Worm (Caenorhabditis elegans) whole organism, L2 larva: ENCODE measurements around the gene unc-39.
A peak's percentile ranks its signal among the peaks of the same experiment; 100 is the strongest.

Source experiments
- C34F6.9 ChIP-seq: fragments of 150-350 bp; optimal IDR thresholded peaks from 2 replicates; lab custom pipeline; 2014; ENCODE audit warnings: missing biosample characterization, missing genetic modification characterization
- F13H6.1 ChIP-seq: sonication (generic microtip); optimal IDR thresholded peaks from 2 replicates; lab custom pipeline; 2016; ENCODE audit warnings: missing genetic modification characterization, missing compliant biosample characterization
- Y55F3AM.14 ChIP-seq: fragments of 200-800 bp; sonication (Bioruptor generic); optimal IDR thresholded peaks from 2 replicates; lab custom pipeline; 2018; ENCODE audit warnings: mild to moderate bottlenecking, missing genetic modification characterization, missing compliant biosample characterization
- alr-1 ChIP-seq: fragments of 150-350 bp; optimal IDR thresholded peaks from 2 replicates; lab custom pipeline; 2014; ENCODE audit warnings: missing biosample characterization, missing genetic modification characterization
- aly-2 ChIP-seq: fragments of 150-350 bp; optimal IDR thresholded peaks from 2 replicates; lab custom pipeline; 2014; ENCODE audit warnings: missing biosample characterization, missing genetic modification characterization
- ama-1 ChIP-seq: fragments of 150-350 bp; optimal IDR thresholded peaks from 2 replicates; lab custom pipeline; 2018; ENCODE audit warnings: inconsistent platforms
- blmp-1 ChIP-seq: sonication (generic microtip); optimal IDR thresholded peaks from 2 replicates; lab custom pipeline; 2017; ENCODE audit warnings: missing genetic modification characterization, mild to moderate bottlenecking, missing compliant biosample characterization, antibody characterized with exemption, moderate library complexity; ENCODE audit not compliant: insufficient read depth
- ceh-82 ChIP-seq: fragments of 150-350 bp; optimal IDR thresholded peaks from 2 replicates; lab custom pipeline; 2014; ENCODE audit warnings: missing biosample characterization, missing genetic modification characterization
- crh-2 ChIP-seq: sonication (generic microtip); optimal IDR thresholded peaks from 2 replicates; lab custom pipeline; 2017; ENCODE audit warnings: missing biosample characterization, missing genetic modification characterization
- dmd-4 ChIP-seq: sonication (generic microtip); optimal IDR thresholded peaks from 2 replicates; lab custom pipeline; 2017; ENCODE audit warnings: missing biosample characterization, missing genetic modification characterization
- elt-1 ChIP-seq: fragments of 150-350 bp; optimal IDR thresholded peaks from 2 replicates; lab custom pipeline; 2014; ENCODE audit warnings: missing biosample characterization, missing genetic modification characterization
- elt-3 ChIP-seq: sonication (generic microtip); optimal IDR thresholded peaks from 2 replicates; lab custom pipeline; 2017; ENCODE audit warnings: missing biosample characterization, missing genetic modification characterization
- fos-1 ChIP-seq: fragments of 150-350 bp; optimal IDR thresholded peaks from 2 replicates; lab custom pipeline; 2014; ENCODE audit warnings: missing biosample characterization, missing genetic modification characterization
- gmeb-1 ChIP-seq: fragments of 150-350 bp; optimal IDR thresholded peaks from 2 replicates; lab custom pipeline; 2014; ENCODE audit warnings: missing biosample characterization, missing genetic modification characterization
- lin-11 ChIP-seq: fragments of 150-350 bp; sonication (generic microtip); optimal IDR thresholded peaks from 2 replicates; lab custom pipeline; 2014; ENCODE audit warnings: missing biosample characterization, missing genetic modification characterization, inconsistent platforms, mixed read lengths
- lin-13 ChIP-seq: fragments of 150-350 bp; optimal IDR thresholded peaks from 2 replicates; lab custom pipeline; 2014; ENCODE audit warnings: missing biosample characterization, missing genetic modification reagents, missing genetic modification characterization
- lin-39 ChIP-seq: fragments of 150-350 bp; optimal IDR thresholded peaks from 2 replicates; lab custom pipeline; 2014; ENCODE audit warnings: missing biosample characterization, missing genetic modification reagents, missing genetic modification characterization
- lsy-2 ChIP-seq, 2 experiments: fragments of 150-350 bp in 1 of 2; sonication (generic microtip) in 1 of 2; optimal IDR thresholded peaks; 2 replicates each; lab custom pipeline; 2014 to 2017; ENCODE audit warnings: missing biosample characterization in 2 of 2, missing genetic modification characterization in 2 of 2
- mbf-1 ChIP-seq: sonication (generic microtip); optimal IDR thresholded peaks from 2 replicates; lab custom pipeline; 2017; ENCODE audit warnings: missing biosample characterization, missing genetic modification characterization
- mdl-1 ChIP-seq, 2 experiments: fragments of 150-350 bp in 1 of 2; sonication (generic microtip) in 1 of 2; optimal IDR thresholded peaks; 2 replicates each; lab custom pipeline; 2017; ENCODE audit warnings: missing biosample characterization in 2 of 2, missing genetic modification characterization in 2 of 2
- nhr-129 ChIP-seq: fragments of 150-350 bp; optimal IDR thresholded peaks from 2 replicates; lab custom pipeline; 2014; ENCODE audit warnings: missing biosample characterization, missing genetic modification characterization
- nhr-21 ChIP-seq: fragments of 150-350 bp; optimal IDR thresholded peaks from 2 replicates; lab custom pipeline; 2014; ENCODE audit warnings: missing biosample characterization, missing genetic modification characterization
- nhr-23 ChIP-seq: fragments of 150-350 bp; optimal IDR thresholded peaks from 2 replicates; lab custom pipeline; 2014; ENCODE audit warnings: missing biosample characterization, missing genetic modification reagents, missing genetic modification characterization
- nhr-237 ChIP-seq: fragments of 150-350 bp; optimal IDR thresholded peaks from 2 replicates; lab custom pipeline; 2014; ENCODE audit warnings: missing biosample characterization, missing genetic modification characterization
- nhr-25 ChIP-seq: fragments of 150-350 bp; sonication (generic microtip); optimal IDR thresholded peaks from 3 replicates; lab custom pipeline; 2014; ENCODE audit warnings: missing biosample characterization, missing genetic modification characterization
- nhr-6 ChIP-seq: fragments of 150-350 bp; optimal IDR thresholded peaks from 2 replicates; lab custom pipeline; 2014; ENCODE audit warnings: missing biosample characterization, missing genetic modification characterization
- peb-1 ChIP-seq: fragments of 150-350 bp; optimal IDR thresholded peaks from 2 replicates; lab custom pipeline; 2014; ENCODE audit warnings: missing biosample characterization, missing genetic modification characterization
- sem-4 ChIP-seq: fragments of 150-350 bp; optimal IDR thresholded peaks from 2 replicates; lab custom pipeline; 2014; ENCODE audit warnings: missing biosample characterization, missing genetic modification reagents, missing genetic modification characterization
- skn-1 ChIP-seq: sonication (generic microtip); optimal IDR thresholded peaks from 2 replicates; lab custom pipeline; 2017; ENCODE audit warnings: missing biosample characterization, missing genetic modification characterization
- sma-3 ChIP-seq: sonication (generic microtip); optimal IDR thresholded peaks from 2 replicates; lab custom pipeline; 2016; ENCODE audit warnings: missing genetic modification reagents, missing genetic modification characterization, missing compliant biosample characterization
- sma-9 ChIP-seq, 2 experiments: fragments of 150-350 bp in 1 of 2; sonication (generic microtip) in 1 of 2; optimal IDR thresholded peaks; 2 replicates each; lab custom pipeline; 2014 to 2016; ENCODE audit warnings: missing genetic modification characterization in 2 of 2, mild to moderate bottlenecking in 1 of 2, missing biosample characterization in 1 of 2, missing compliant biosample characterization in 1 of 2, missing genetic modification reagents in 1 of 2, moderate library complexity in 1 of 2
- snpc-4 ChIP-seq: fragments of 150-350 bp; optimal IDR thresholded peaks from 2 replicates; lab custom pipeline; 2014; ENCODE audit warnings: missing biosample characterization, missing genetic modification characterization
- unc-39 ChIP-seq: fragments of 150-350 bp; optimal IDR thresholded peaks from 2 replicates; lab custom pipeline; 2014; ENCODE audit warnings: missing biosample characterization, missing genetic modification characterization
- unc-55 ChIP-seq: fragments of 150-350 bp; sonication (generic microtip); optimal IDR thresholded peaks from 3 replicates; lab custom pipeline; 2014; ENCODE audit warnings: missing biosample characterization, missing genetic modification reagents, missing genetic modification characterization
- ztf-4 ChIP-seq: fragments of 150-350 bp; optimal IDR thresholded peaks from 2 replicates; lab custom pipeline; 2014; ENCODE audit warnings: missing biosample characterization, missing genetic modification characterization

The unc-39 gene

ce11 chrV:14414032-14414431 is 41.2 kb downstream of the unc-39 start:
- peak; percentile 93 for TF ChIP-seq fos-1
- no peak for TF ChIP-seq unc-55 (GFP tag; lab: Kevin White, UChicago)

- TF ChIP-seq gmeb-1 (peak; percentile 81), nhr-237 (tag; lab: Kevin White, UChicago) (no peak), unc-55 (GFP tag; lab: Kevin White, UChicago) (peak; percentile 70), ceh-82 (no peak), lsy-2 (tag; optimal IDR thresholded peaks at IDR 0.05; lab: Kevin White, UChicago) (peak; percentile 71 to 88), snpc-4 (tag; lab: Kevin White, UChicago) (peak; percentile 19), elt-1 (no peak), C34F6.9 (tag; lab: Kevin White, UChicago) (peak; percentile 84), fos-1 (peak; percentile 90), lin-13 (GFP tag; lab: Kevin White, UChicago) (peak; percentile 47), nhr-129 (tag; lab: Kevin White, UChicago) (peak; percentile 61), sem-4 (tag; lab: Kevin White, UChicago) (peak; percentile 30), sma-9 (GFP tag; optimal IDR thresholded peaks at IDR 0.05; lab: Kevin White, UChicago) (peak; percentile 71), sma-9 (tag; optimal IDR thresholded peaks at IDR 0.05; lab: Kevin White, UChicago) (no peak), nhr-25 (tag; lab: Kevin White, UChicago) (peak; percentile 56), nhr-21 (peak; percentile 36), skn-1 (tag; lab: Kevin White, UChicago) (no peak), sma-3 (GFP tag; lab: Kevin White, UChicago) (peak; percentile 73), F13H6.1 (tag; lab: Kevin White, UChicago) (peak; percentile 60), nhr-6 (tag; lab: Kevin White, UChicago) (no peak), ama-1 (lab: Kevin White, UChicago) (peak; percentile 70), mdl-1 (tag; optimal IDR thresholded peaks at IDR 0.05; lab: Kevin White, UChicago) (peak in 1 of 2 experiments; percentile 43), nhr-23 (no peak), crh-2 (tag; lab: Kevin White, UChicago) (peak; percentile 83)
- TF ChIP-seq, all 48 proteins: peak for 17
Observed at ce11 chrV:14414964-14415564, 42.2 kb downstream of the unc-39 start, which contains the start of the genes nxf-1 and C15H11.11. TSS of gene nxf-1 (minus strand) at chrV:14415014. TSS of gene C15H11.11 (plus strand) at chrV:14415499.

ce11 chrV:14417735-14418134 is 44.9 kb downstream of the unc-39 start, which contains the start of the genes nxf-2 and set-31:
TSS of gene nxf-2 (minus strand) at chrV:14417835.
TSS of gene set-31 (plus strand) at chrV:14417903.
- TF ChIP-seq lsy-2 (tag; optimal IDR thresholded peaks at IDR 0.05; lab: Kevin White, UChicago) (peak in 1 of 2 experiments; percentile 41), Y55F3AM.14 (GFP tag; lab: Kevin White, UChicago) (no peak)

ce11 chrV:14419855-14420254 is 47.0 kb downstream of the unc-39 start:
- TF ChIP-seq elt-1 = no peak
- no peak for TF ChIP-seq sma-9 (GFP tag; optimal IDR thresholded peaks at IDR 0.05; lab: Kevin White, UChicago)
- no peak for TF ChIP-seq sma-9 (tag; optimal IDR thresholded peaks at IDR 0.05; lab: Kevin White, UChicago)
- no peak for TF ChIP-seq blmp-1 (tag; lab: Kevin White, UChicago)
- no peak for TF ChIP-seq ceh-82
- no peak for TF ChIP-seq lin-39
- no peak for TF ChIP-seq lin-11
- no peak for TF ChIP-seq peb-1 (tag; lab: Kevin White, UChicago)
- no peak for TF ChIP-seq Y55F3AM.14 (GFP tag; lab: Kevin White, UChicago)
- TF ChIP-seq ztf-4 = no peak
- no peak for TF ChIP-seq alr-1 (tag; lab: Kevin White, UChicago)

ce11 chrV:14421325-14421724 is 48.5 kb downstream of the unc-39 start, which contains the start of gene dhs-22:
TSS of gene dhs-22 (minus strand) at chrV:14421440.
- no peak for TF ChIP-seq nhr-23
- TF ChIP-seq blmp-1 (tag; lab: Kevin White, UChicago) = no peak
- TF ChIP-seq elt-3 = no peak
- TF ChIP-seq ama-1 (lab: Kevin White, UChicago) = no peak
- TF ChIP-seq fos-1 = no peak
- TF ChIP-seq unc-39 (tag; lab: Kevin White, UChicago) = no peak
- TF ChIP-seq aly-2 (tag; lab: Kevin White, UChicago) = no peak
- TF ChIP-seq mbf-1 (tag; lab: Kevin White, UChicago) = no peak
- TF ChIP-seq dmd-4 (tag; lab: Kevin White, UChicago) = no peak
